Worm (Caenorhabditis elegans): ENCODE results near the gene ggtb-1.

ce11 chrIII:7179538-7180301, 46.2 kb downstream of the ggtb-1 start, which contains the start of the genes rps-14 and rpl-36:
- TF ChIP-seq hmg-4 (GFP tag; optimal IDR thresholded peaks at IDR 0.05) (no peak), tra-4 (tag; optimal IDR thresholded peaks at IDR 0.05) (no peak), pes-1 (GFP tag; IDR thresholded peaks at IDR 0.05) (no peak), ama-1 (optimal IDR thresholded peaks at IDR 0.05) (no peak), ceh-36 (tag; optimal IDR thresholded peaks at IDR 0.05) (no peak)

Measured in whole organism, early embryonic.